Worm (Caenorhabditis elegans) whole organism, young adult: ENCODE measurements around the gene F14D2.14.

Experiments used
- F23B12.7 ChIP-seq: sonication (generic microtip); optimal IDR thresholded peaks from 2 replicates; lab custom pipeline; 2017; ENCODE audit warnings: missing genetic modification characterization, mild to moderate bottlenecking, missing compliant biosample characterization, antibody characterized with exemption, moderate library complexity; ENCODE audit not compliant: insufficient read depth
- F33H1.4 ChIP-seq: fragments of 200-800 bp; sonication (Bioruptor generic); IDR thresholded peaks from 2 replicates; pipeline ENCODE4 v1.3.6; 2022; ENCODE audit warnings: missing genetic modification reagents, missing genetic modification characterization, missing compliant biosample characterization
- F49E8.2 ChIP-seq: sonication (generic microtip); optimal IDR thresholded peaks from 3 replicates; lab custom pipeline; 2017; ENCODE audit warnings: missing genetic modification characterization, mild to moderate bottlenecking, missing compliant biosample characterization, antibody characterized with exemption, moderate library complexity; ENCODE audit not compliant: insufficient read depth
- F55B11.4 ChIP-seq: sonication (generic microtip); optimal IDR thresholded peaks from 2 replicates; lab custom pipeline; 2016; ENCODE audit warnings: missing compliant biosample characterization, missing genetic modification characterization, borderline replicate concordance; ENCODE audit not compliant: insufficient read depth
- F57C9.4 ChIP-seq: sonication (generic microtip); optimal IDR thresholded peaks from 2 replicates; lab custom pipeline; 2017; ENCODE audit warnings: mild to moderate bottlenecking, missing genetic modification characterization, missing compliant biosample characterization
- T26A5.8 ChIP-seq: sonication (generic microtip); optimal IDR thresholded peaks from 2 replicates; lab custom pipeline; 2016; ENCODE audit warnings: missing genetic modification characterization, missing compliant biosample characterization
- Y56A3A.18 ChIP-seq: fragments of 200-800 bp; sonication (Bioruptor generic); IDR thresholded peaks from 2 replicates; pipeline ENCODE4 v1.3.6; 2022; ENCODE audit warnings: missing genetic modification reagents, missing genetic modification characterization, missing compliant biosample characterization
- Y67H2A.10 ChIP-seq: fragments of 200-800 bp; sonication (Bioruptor generic); conservative IDR thresholded peaks from 2 replicates; pipeline ENCODE4 v1.3.6; 2022; ENCODE audit warnings: missing genetic modification reagents, missing genetic modification characterization, missing compliant biosample characterization
- akir-1 ChIP-seq: fragments of 200-800 bp; sonication (Bioruptor generic); optimal IDR thresholded peaks from 2 replicates; lab custom pipeline; 2018; ENCODE audit warnings: mild to moderate bottlenecking, missing genetic modification characterization, moderate library complexity, missing compliant biosample characterization
- bed-1 ChIP-seq: fragments of 200-800 bp; sonication (Bioruptor generic); IDR thresholded peaks from 2 replicates; pipeline ENCODE4 v1.3.6; 2022; ENCODE audit warnings: missing genetic modification reagents, missing genetic modification characterization, missing compliant biosample characterization
- bed-2 ChIP-seq: fragments of 200-800 bp; sonication (Bioruptor generic); IDR thresholded peaks from 2 replicates; pipeline ENCODE4 v1.3.6; 2022; ENCODE audit warnings: missing genetic modification reagents, missing genetic modification characterization, missing compliant biosample characterization
- die-1 ChIP-seq: sonication (generic microtip); optimal IDR thresholded peaks from 2 replicates; lab custom pipeline; 2016; ENCODE audit warnings: missing genotype, mild to moderate bottlenecking, missing genetic modification characterization, missing compliant biosample characterization
- dpff-1 ChIP-seq: sonication (generic microtip); optimal IDR thresholded peaks from 2 replicates; lab custom pipeline; 2017; ENCODE audit warnings: mild to moderate bottlenecking, missing genetic modification characterization, missing compliant biosample characterization
- efl-1 ChIP-seq: fragments of 150-350 bp; optimal IDR thresholded peaks from 2 replicates; lab custom pipeline; 2014; ENCODE audit warnings: missing biosample characterization, missing genetic modification reagents, missing genetic modification characterization
- egl-18 ChIP-seq: fragments of 200-800 bp; sonication (Bioruptor generic); IDR thresholded peaks from 2 replicates; pipeline ENCODE4 v1.3.6; 2022; ENCODE audit warnings: missing genetic modification reagents, missing genetic modification characterization, missing compliant biosample characterization
- him-1 ChIP-seq: sonication (generic microtip); optimal IDR thresholded peaks from 2 replicates; lab custom pipeline; 2016; ENCODE audit warnings: missing genotype, missing genetic modification reagents, missing genetic modification characterization, missing compliant biosample characterization
- hlh-26 ChIP-seq: fragments of 200-800 bp; sonication (Bioruptor generic); conservative IDR thresholded peaks from 2 replicates; pipeline ENCODE4 v1.3.6; 2022; ENCODE audit warnings: missing genetic modification reagents, missing genetic modification characterization, missing compliant biosample characterization
- hmg-1.2 ChIP-seq: fragments of 200-800 bp; sonication (Bioruptor generic); IDR thresholded peaks from 2 replicates; pipeline ENCODE4 v1.3.6; 2022; ENCODE audit warnings: missing genetic modification reagents, missing genetic modification characterization, missing compliant biosample characterization
- hmg-20 ChIP-seq: fragments of 200-800 bp; sonication (Bioruptor generic); IDR thresholded peaks from 2 replicates; pipeline ENCODE4 v1.3.6; 2022; ENCODE audit warnings: missing genetic modification reagents, missing genetic modification characterization, missing compliant biosample characterization
- let-607 ChIP-seq, 2 experiments: fragments of 200-800 bp in 1 of 2; sonication (Bioruptor generic) in 1 of 2; sonication (generic microtip) in 1 of 2; optimal IDR thresholded peaks; 2 replicates each; lab custom pipeline; 2016 to 2018; ENCODE audit warnings: mild to moderate bottlenecking in 2 of 2, missing compliant biosample characterization in 2 of 2, missing genetic modification characterization in 2 of 2, moderate library complexity in 2 of 2, missing genotype in 1 of 2
- lin-26 ChIP-seq: fragments of 200-800 bp; sonication (Bioruptor generic); IDR thresholded peaks from 2 replicates; pipeline ENCODE4 v1.3.6; 2022; ENCODE audit warnings: missing genetic modification reagents, missing genetic modification characterization, missing compliant biosample characterization
- lin-40 ChIP-seq: sonication (generic microtip); optimal IDR thresholded peaks from 2 replicates; lab custom pipeline; 2016; ENCODE audit warnings: missing genetic modification characterization, mild to moderate bottlenecking, missing compliant biosample characterization, missing genotype, missing genetic modification reagents
- lin-54 ChIP-seq: fragments of 200-800 bp; sonication (Bioruptor generic); optimal IDR thresholded peaks from 2 replicates; lab custom pipeline; 2018; ENCODE audit warnings: mild to moderate bottlenecking, missing genetic modification characterization, missing compliant biosample characterization
- mcd-1 ChIP-seq: fragments of 200-800 bp; sonication (Bioruptor generic); IDR thresholded peaks from 2 replicates; pipeline ENCODE4 v1.3.6; 2022; ENCODE audit warnings: missing genetic modification reagents, missing genetic modification characterization, missing compliant biosample characterization
- mel-28 ChIP-seq: sonication (generic microtip); optimal IDR thresholded peaks from 2 replicates; lab custom pipeline; 2016; ENCODE audit warnings: borderline replicate concordance, mild to moderate bottlenecking, missing genetic modification characterization, missing compliant biosample characterization
- mxl-1 ChIP-seq: sonication (generic microtip); optimal IDR thresholded peaks from 2 replicates; lab custom pipeline; 2016; ENCODE audit warnings: missing genetic modification characterization, missing compliant biosample characterization
- nfya-2 ChIP-seq: fragments of 200-800 bp; sonication (Bioruptor generic); IDR thresholded peaks from 2 replicates; pipeline ENCODE4 v1.3.6; 2022; ENCODE audit warnings: missing genetic modification reagents, missing genetic modification characterization, missing compliant biosample characterization
- nfyb-1 ChIP-seq: fragments of 200-800 bp; sonication (Bioruptor generic); IDR thresholded peaks from 2 replicates; pipeline ENCODE4 v1.3.6; 2022; ENCODE audit warnings: missing genetic modification reagents, missing genetic modification characterization, missing compliant biosample characterization
- pha-4 ChIP-seq: fragments of 150-350 bp; sonication (generic microtip); optimal IDR thresholded peaks from 2 replicates; lab custom pipeline; 2014; ENCODE audit warnings: missing biosample characterization, missing genetic modification reagents, missing genetic modification characterization
- snpc-1.3 ChIP-seq: sonication (generic microtip); optimal IDR thresholded peaks from 2 replicates; lab custom pipeline; 2017; ENCODE audit warnings: missing genetic modification characterization, mild to moderate bottlenecking, missing compliant biosample characterization, antibody characterized with exemption, moderate library complexity, missing genotype, missing genetic modification reagents; ENCODE audit not compliant: insufficient read depth
- snpc-3.4 ChIP-seq: sonication (generic microtip); optimal IDR thresholded peaks from 2 replicates; lab custom pipeline; 2017; ENCODE audit warnings: missing genetic modification characterization, mild to moderate bottlenecking, missing compliant biosample characterization, antibody characterized with exemption, moderate library complexity, missing genotype, missing genetic modification reagents
- somi-1 ChIP-seq: fragments of 200-800 bp; sonication (Bioruptor generic); optimal IDR thresholded peaks from 2 replicates; lab custom pipeline; 2018; ENCODE audit warnings: mild to moderate bottlenecking, missing genetic modification characterization, missing compliant biosample characterization
- unc-130 ChIP-seq: sonication (generic microtip); optimal IDR thresholded peaks from 2 replicates; lab custom pipeline; 2016; ENCODE audit warnings: missing genetic modification reagents, missing genetic modification characterization, missing compliant biosample characterization
- xnd-1 ChIP-seq: sonication (generic microtip); optimal IDR thresholded peaks from 2 replicates; lab custom pipeline; 2016; ENCODE audit warnings: missing genotype, missing genetic modification reagents, missing genetic modification characterization, missing compliant biosample characterization
- zfh-2 ChIP-seq: fragments of 200-800 bp; sonication (Bioruptor generic); conservative IDR thresholded peaks from 2 replicates; pipeline ENCODE4 v1.3.6; 2022; ENCODE audit warnings: missing genetic modification reagents, missing genetic modification characterization, missing compliant biosample characterization
- ztf-22 ChIP-seq: fragments of 200-800 bp; sonication (Bioruptor generic); optimal IDR thresholded peaks from 2 replicates; lab custom pipeline; 2018; ENCODE audit warnings: mild to moderate bottlenecking, missing genetic modification characterization, moderate library complexity, missing compliant biosample characterization
- ztf-6 ChIP-seq: fragments of 200-800 bp; sonication (Bioruptor generic); IDR thresholded peaks from 2 replicates; pipeline ENCODE4 v1.3.6; 2022; ENCODE audit warnings: missing genetic modification reagents, missing genetic modification characterization, missing compliant biosample characterization

The F14D2.14 gene

DNA sequence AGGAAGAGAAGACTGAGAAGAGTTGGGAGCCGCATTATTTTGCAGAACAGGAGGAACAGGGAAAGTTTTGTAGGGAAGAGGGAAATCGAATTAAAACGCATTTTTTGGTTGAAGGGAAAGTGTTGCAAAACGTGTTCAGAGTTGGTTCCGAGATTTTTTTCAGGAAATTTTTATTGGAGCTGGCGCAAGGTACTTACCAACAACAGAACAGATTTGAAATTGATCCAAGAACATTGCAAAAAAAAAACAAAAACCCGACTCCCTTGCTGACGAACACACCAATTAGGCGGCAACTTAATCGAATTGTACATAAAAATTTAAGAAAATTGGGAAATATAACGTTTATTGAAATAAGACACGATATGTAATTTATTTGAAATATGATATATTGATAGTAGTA lies 9.2 kb downstream of the F14D2.14 start, which contains the start of gene F14D2.7:
Gene F14D2.7, minus strand, starts transcription at position 101 of the 400 bp plus-strand sequence.
- TF ChIP-seq Y67H2A.10 (GFP tag; lab: Robert Waterston, UW) (no peak), F57C9.4 (no peak), xnd-1 (tag; lab: Kevin White, UChicago) (no peak), Y56A3A.18 (GFP tag; lab: Robert Waterston, UW) (no peak), F49E8.2 (no peak), lin-40 (tag; lab: Kevin White, UChicago) (no peak), zfh-2 (no peak), snpc-3.4 (tag; lab: Kevin White, UChicago) (no peak), let-607 (tag; optimal IDR thresholded peaks at IDR 0.05; lab: Kevin White, UChicago) (no peak), akir-1 (GFP tag; lab: Kevin White, UChicago) (no peak), hmg-20 (no peak), pha-4 (no peak), F55B11.4 (tag; lab: Kevin White, UChicago) (no peak), lin-26 (GFP tag; lab: Robert Waterston, UW) (no peak), die-1 (no peak), nfyb-1 (GFP tag; lab: Robert Waterston, UW) (no peak), him-1 (tag; lab: Kevin White, UChicago) (no peak)

DNA sequence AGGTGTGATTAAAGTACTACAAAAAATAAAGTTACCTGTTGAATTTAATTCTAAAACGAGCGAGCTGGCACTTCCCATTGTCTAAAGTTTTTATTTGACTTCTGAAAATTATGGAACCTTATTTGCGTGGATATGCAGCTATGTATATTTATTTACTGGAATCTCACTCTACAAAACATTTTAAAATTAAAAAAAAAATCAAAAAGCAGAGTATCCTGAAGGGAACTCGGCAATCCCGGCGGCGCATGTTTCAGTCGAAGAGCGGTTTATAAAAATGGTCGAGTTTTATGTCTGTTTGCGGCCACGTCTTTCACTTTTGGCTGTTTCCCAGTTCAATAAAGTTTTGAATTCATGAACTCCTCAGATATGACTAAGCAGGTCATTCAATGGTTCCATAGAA lies 10.8 kb downstream of the F14D2.14 start, which contains the start of gene F14D2.19:
Gene F14D2.19, minus strand, starts transcription at position 101 of the 400 bp plus-strand sequence.
- TF ChIP-seq mcd-1 (no peak), ztf-22 (GFP tag; lab: Kevin White, UChicago) (no peak), him-1 (tag; lab: Kevin White, UChicago) (no peak), bed-2 (GFP tag; lab: Robert Waterston, UW) (no peak), mxl-1 (tag; lab: Kevin White, UChicago) (no peak), egl-18 (GFP tag; lab: Robert Waterston, UW) (no peak), bed-1 (GFP tag; lab: Robert Waterston, UW) (no peak), Y56A3A.18 (GFP tag; lab: Robert Waterston, UW) (no peak), somi-1 (no peak), lin-54 (GFP tag; lab: Kevin White, UChicago) (no peak), hmg-20 (no peak), F23B12.7 (tag; lab: Kevin White, UChicago) (no peak), hmg-1.2 (no peak), snpc-1.3 (tag; lab: Kevin White, UChicago) (no peak), unc-130 (GFP tag; lab: Kevin White, UChicago) (no peak), nfya-2 (GFP tag; lab: Robert Waterston, UW) (no peak), dpff-1 (tag; lab: Kevin White, UChicago) (no peak)
- TF ChIP-seq, all 124 proteins: peak for 0

DNA sequence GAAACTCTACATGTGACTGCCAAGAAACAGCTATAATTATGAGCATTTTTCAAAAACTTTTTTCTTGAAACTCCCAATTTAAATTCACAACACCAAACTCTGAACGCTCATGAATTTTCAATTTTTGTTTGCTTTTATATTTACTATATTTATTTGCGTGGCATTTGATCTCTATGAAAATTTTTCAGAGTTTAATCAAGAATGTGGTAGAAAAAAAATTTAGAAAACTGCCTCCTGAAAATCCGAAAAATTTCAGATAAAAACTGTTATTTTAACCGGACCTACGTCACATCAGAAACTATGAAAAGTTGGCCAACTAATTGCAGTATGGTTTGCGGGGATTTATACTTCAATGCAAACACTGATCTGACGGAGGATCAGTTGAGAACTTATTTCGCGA lies 15.8 kb downstream of the F14D2.14 start, which contains the start of gene irld-27:
Gene irld-27, plus strand, starts transcription at position 301 of the 400 bp plus-strand sequence.
- TF ChIP-seq mel-28 (tag; lab: Kevin White, UChicago) (no peak), hlh-26 (GFP tag; lab: Robert Waterston, UW) (no peak), T26A5.8 (tag; lab: Kevin White, UChicago) (no peak), F33H1.4 (GFP tag; lab: Robert Waterston, UW) (no peak), efl-1 (GFP tag; lab: Kevin White, UChicago) (no peak), ztf-6 (GFP tag; lab: Robert Waterston, UW) (no peak)
